Worm (Caenorhabditis elegans) whole organism, late embryonic: ENCODE results near the gene F01F1.15.

Experiments
- fkh-6 ChIP-seq: sonication (generic microtip); optimal IDR thresholded peaks from 2 replicates; lab custom pipeline; 2016; ENCODE audit warnings: missing genetic modification characterization, missing compliant biosample characterization
- pha-4 ChIP-seq: fragments of 150-350 bp; optimal IDR thresholded peaks from 2 replicates; lab custom pipeline; 2018; ENCODE audit warnings: missing biosample characterization, missing genetic modification reagents, missing genetic modification characterization
- unc-55 ChIP-seq: sonication (generic microtip); optimal IDR thresholded peaks from 2 replicates; lab custom pipeline; 2017; ENCODE audit warnings: missing biosample characterization, missing genetic modification reagents, missing genetic modification characterization

DNA sequence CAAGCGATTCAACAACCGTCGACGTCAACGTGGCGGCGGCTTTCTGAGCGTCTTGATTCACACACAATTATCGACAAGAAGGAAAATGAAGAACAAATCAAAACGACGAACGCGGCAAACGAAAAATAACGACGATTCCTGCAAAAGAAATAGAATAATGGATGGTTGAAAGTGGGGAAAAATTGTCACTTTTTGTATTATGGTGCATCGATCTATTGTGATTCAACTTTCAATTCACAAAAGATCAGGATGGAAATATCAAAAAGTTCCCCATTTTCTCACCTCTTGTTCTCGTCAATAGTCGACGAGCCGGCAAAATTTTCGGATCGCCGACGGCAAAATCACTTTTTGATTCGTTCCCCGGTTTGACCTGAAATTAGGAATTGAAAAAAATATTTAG, 36.0 kb downstream of the F01F1.15 start, which contains the start of the genes R12B2.13 and mdt-15:
- TF ChIP-seq pha-4 (no peak), unc-55 (no peak), fkh-6 (tag; lab: Kevin White, UChicago) (no peak)
